Fruit fly (Drosophila melanogaster): ENCODE data around the gene trp.

dm6 chr3R:29926955-29927354 is 6.9 kb upstream of the trp start, which contains the start of gene CG15522:
- no peak for TF ChIP-seq CG8159 (tag; optimal IDR thresholded peaks at IDR 0.05)
- no peak for TF ChIP-seq CG12605 (GFP tag; IDR thresholded peaks at IDR 0.05)
- TF ChIP-seq CG4496 (GFP tag; IDR thresholded peaks at IDR 0.05), result no peak
- TF ChIP-seq Pif1B (GFP tag; optimal IDR thresholded peaks at IDR 0.05), result no peak
- TF ChIP-seq CG32121 (GFP tag; IDR thresholded peaks at IDR 0.05), result no peak
- TF ChIP-seq fd96Ca (GFP tag; IDR thresholded peaks at IDR 0.05), result no peak
- TF ChIP-seq D1 (tag; optimal IDR thresholded peaks at IDR 0.05), result no peak

Measured in whole organism, pupa.